Worm (Caenorhabditis elegans) whole organism, L4 larva: ENCODE data around the gene srw-73.
"Not testable (repeated sequence)": the region's sequence is repeated elsewhere in the genome, so short reads cannot be mapped to it uniquely, and the experiment has no call there.

Experiments
- F26F4.8 ChIP-seq: fragments of 200-800 bp; sonication (Bioruptor generic); conservative IDR thresholded peaks from 2 replicates; pipeline ENCODE4 v1.3.6; 2022; ENCODE audit warnings: missing genetic modification characterization, missing compliant biosample characterization
- F37D6.2 ChIP-seq: sonication (generic microtip); optimal IDR thresholded peaks from 2 replicates; lab custom pipeline; 2016; ENCODE audit warnings: mild to moderate bottlenecking, missing genetic modification characterization, missing compliant biosample characterization
- R02D3.7 ChIP-seq: fragments of 150-350 bp; sonication (generic microtip); optimal IDR thresholded peaks from 3 replicates; lab custom pipeline; 2014; ENCODE audit warnings: missing biosample characterization, missing genetic modification characterization
- T20F7.1 ChIP-seq: fragments of 200-800 bp; sonication (Bioruptor generic); optimal IDR thresholded peaks from 2 replicates; lab custom pipeline; 2018; ENCODE audit warnings: mild to moderate bottlenecking, missing genetic modification characterization, missing compliant biosample characterization
- T26A8.4 ChIP-seq: fragments of 200-800 bp; sonication (Bioruptor generic); IDR thresholded peaks from 2 replicates; pipeline ENCODE4 v1.3.6; 2022; ENCODE audit warnings: missing genetic modification characterization, missing compliant biosample characterization
- ceh-28 ChIP-seq: fragments of 150-350 bp; optimal IDR thresholded peaks from 2 replicates; lab custom pipeline; 2014; ENCODE audit warnings: missing biosample characterization, missing genetic modification reagents, missing genetic modification characterization
- ceh-32 ChIP-seq: sonication (generic microtip); optimal IDR thresholded peaks from 2 replicates; lab custom pipeline; 2016; ENCODE audit warnings: mild to moderate bottlenecking, missing genetic modification characterization, missing compliant biosample characterization; ENCODE audit not compliant: poor library complexity
- ceh-44 ChIP-seq: fragments of 200-800 bp; sonication (Bioruptor generic); IDR thresholded peaks from 2 replicates; pipeline ENCODE4 v1.3.6; 2022; ENCODE audit warnings: missing genetic modification reagents, missing genetic modification characterization, missing compliant biosample characterization
- ceh-62 ChIP-seq: sonication (generic microtip); optimal IDR thresholded peaks from 2 replicates; lab custom pipeline; 2017; ENCODE audit warnings: missing biosample characterization, missing genetic modification characterization
- daf-12 ChIP-seq: fragments of 150-350 bp; optimal IDR thresholded peaks from 2 replicates; lab custom pipeline; 2014; ENCODE audit warnings: missing biosample characterization, missing genetic modification reagents, missing genetic modification characterization
- daf-19 ChIP-seq: fragments of 200-800 bp; sonication (Bioruptor generic); conservative IDR thresholded peaks from 2 replicates; pipeline ENCODE4 v1.3.6; 2022; ENCODE audit warnings: missing genetic modification characterization, missing compliant biosample characterization
- daf-8 ChIP-seq: fragments of 200-800 bp; sonication (Bioruptor generic); IDR thresholded peaks from 2 replicates; pipeline ENCODE4 v1.3.6; 2022; ENCODE audit warnings: missing genetic modification characterization, missing compliant biosample characterization
- dmd-6 ChIP-seq: fragments of 200-800 bp; sonication (Bioruptor generic); IDR thresholded peaks from 2 replicates; pipeline ENCODE4 v1.3.6; 2022; ENCODE audit warnings: missing genetic modification reagents, missing genetic modification characterization, missing compliant biosample characterization
- dmd-9 ChIP-seq: fragments of 200-800 bp; sonication (Bioruptor generic); IDR thresholded peaks from 2 replicates; pipeline ENCODE4 v1.3.6; 2022; ENCODE audit warnings: missing genetic modification reagents, missing genetic modification characterization, missing compliant biosample characterization
- egl-43 ChIP-seq: fragments of 200-800 bp; sonication (Bioruptor generic); IDR thresholded peaks from 2 replicates; pipeline ENCODE4 v1.3.6; 2022; ENCODE audit warnings: missing genetic modification reagents, missing genetic modification characterization, missing compliant biosample characterization
- fkh-10 ChIP-seq: fragments of 150-350 bp; optimal IDR thresholded peaks from 2 replicates; lab custom pipeline; 2014; ENCODE audit warnings: missing biosample characterization, missing genetic modification reagents, missing genetic modification characterization
- gei-8 ChIP-seq: fragments of 200-800 bp; sonication (Bioruptor generic); optimal IDR thresholded peaks from 2 replicates; lab custom pipeline; 2018; ENCODE audit warnings: mild to moderate bottlenecking, missing genetic modification characterization, missing compliant biosample characterization
- hif-1 ChIP-seq, 2 experiments: sonication (generic microtip); optimal IDR thresholded peaks; 2 replicates each; lab custom pipeline; 2016 to 2017; ENCODE audit warnings: missing compliant biosample characterization in 2 of 2, missing genetic modification characterization in 2 of 2, missing genetic modification reagents in 2 of 2, missing genotype in 2 of 2, mild to moderate bottlenecking in 1 of 2
- lin-13 ChIP-seq: fragments of 150-350 bp; optimal IDR thresholded peaks from 2 replicates; lab custom pipeline; 2014; ENCODE audit warnings: missing biosample characterization, missing genetic modification reagents, missing genetic modification characterization
- lin-38 ChIP-seq: fragments of 200-800 bp; sonication (Bioruptor generic); IDR thresholded peaks from 2 replicates; pipeline ENCODE4 v1.3.6; 2022; ENCODE audit warnings: missing genetic modification reagents, missing genetic modification characterization, missing compliant biosample characterization
- madf-5 ChIP-seq, 2 experiments: fragments of 200-800 bp; sonication (Bioruptor generic); IDR thresholded peaks; 2 replicates each; pipeline ENCODE4 v1.3.6; 2022; ENCODE audit warnings: missing compliant biosample characterization in 2 of 2, missing genetic modification characterization in 2 of 2
- mdl-1 ChIP-seq, 2 experiments: fragments of 150-350 bp in 1 of 2; sonication (generic microtip) in 1 of 2; optimal IDR thresholded peaks; 2 replicates each; lab custom pipeline; 2014 to 2017; ENCODE audit warnings: missing biosample characterization in 2 of 2, missing genetic modification characterization in 2 of 2
- mdt-29 ChIP-seq: fragments of 200-800 bp; sonication (Bioruptor generic); IDR thresholded peaks from 2 replicates; pipeline ENCODE4 v1.3.6; 2022; ENCODE audit warnings: missing genetic modification reagents, missing genetic modification characterization, missing compliant biosample characterization
- mes-2 ChIP-seq: sonication (generic microtip); optimal IDR thresholded peaks from 2 replicates; lab custom pipeline; 2016; ENCODE audit warnings: missing genotype, mild to moderate bottlenecking, missing genetic modification characterization, missing compliant biosample characterization; ENCODE audit not compliant: poor library complexity, severe bottlenecking
- nhr-102 ChIP-seq: sonication (generic microtip); optimal IDR thresholded peaks from 2 replicates; lab custom pipeline; 2016; ENCODE audit warnings: mild to moderate bottlenecking, missing genetic modification characterization, moderate library complexity, missing compliant biosample characterization
- nhr-11 ChIP-seq: fragments of 150-350 bp; optimal IDR thresholded peaks from 2 replicates; lab custom pipeline; 2014; ENCODE audit warnings: missing biosample characterization, missing genetic modification characterization
- nhr-42 ChIP-seq: fragments of 200-800 bp; sonication (Bioruptor generic); IDR thresholded peaks from 2 replicates; pipeline ENCODE4 v1.3.6; 2022; ENCODE audit warnings: missing genetic modification characterization, missing compliant biosample characterization
- nhr-48 ChIP-seq: sonication (generic microtip); optimal IDR thresholded peaks from 2 replicates; lab custom pipeline; 2016; ENCODE audit warnings: mild to moderate bottlenecking, missing genetic modification characterization, missing compliant biosample characterization
- pha-4 ChIP-seq, 2 experiments: fragments of 150-350 bp in 1 of 2; fragments of 200-800 bp in 1 of 2; sonication (Bioruptor generic) in 1 of 2; IDR thresholded peaks in 1 of 2; optimal IDR thresholded peaks in 1 of 2; 2 replicates each; pipeline versions ENCODE4 v1.3.6 to Lab custom; 2014 to 2022; ENCODE audit warnings: missing genetic modification characterization in 2 of 2, missing genetic modification reagents in 2 of 2, missing biosample characterization in 1 of 2, missing compliant biosample characterization in 1 of 2
- php-3 ChIP-seq: fragments of 200-800 bp; sonication (Bioruptor generic); IDR thresholded peaks from 2 replicates; pipeline ENCODE4 v1.3.6; 2022; ENCODE audit warnings: missing genetic modification reagents, missing genetic modification characterization, missing compliant biosample characterization
- pqm-1 ChIP-seq: sonication (generic microtip); optimal IDR thresholded peaks from 2 replicates; lab custom pipeline; 2017; ENCODE audit warnings: missing biosample characterization, missing genetic modification characterization
- sdz-12 ChIP-seq: fragments of 200-800 bp; sonication (Bioruptor generic); optimal IDR thresholded peaks from 2 replicates; lab custom pipeline; 2018; ENCODE audit warnings: mild to moderate bottlenecking, missing genetic modification characterization, missing compliant biosample characterization
- snpc-1.2 ChIP-seq: fragments of 200-800 bp; sonication (Bioruptor generic); IDR thresholded peaks from 2 replicates; pipeline ENCODE4 v1.3.6; 2022; ENCODE audit warnings: missing genetic modification reagents, missing genetic modification characterization, missing compliant biosample characterization
- snpc-4 ChIP-seq: fragments of 150-350 bp; optimal IDR thresholded peaks from 2 replicates; lab custom pipeline; 2014; ENCODE audit warnings: missing biosample characterization, missing genetic modification characterization
- spr-1 ChIP-seq: sonication (generic microtip); optimal IDR thresholded peaks from 2 replicates; lab custom pipeline; 2016; ENCODE audit warnings: mild to moderate bottlenecking, missing genetic modification characterization, missing compliant biosample characterization
- unc-62 ChIP-seq, 3 experiments: fragments of 150-350 bp in 1 of 3; sonication (generic microtip); optimal IDR thresholded peaks in 2 of 3; peaks in 1 of 3; 1 replicate in 1 of 3; 2 replicates in 2 of 3; lab custom pipeline; 2014 to 2017; ENCODE audit warnings: missing biosample characterization in 3 of 3, missing genetic modification characterization in 3 of 3, missing genetic modification reagents in 3 of 3, missing genotype in 1 of 3
- zfp-2 ChIP-seq: sonication (generic microtip); optimal IDR thresholded peaks from 2 replicates; lab custom pipeline; 2016; ENCODE audit warnings: mild to moderate bottlenecking, missing genetic modification characterization, missing compliant biosample characterization
- zfp-3 ChIP-seq: fragments of 200-800 bp; sonication (Bioruptor generic); conservative IDR thresholded peaks from 2 replicates; pipeline ENCODE4 v1.3.6; 2022; ENCODE audit warnings: missing genetic modification reagents, missing genetic modification characterization, missing compliant biosample characterization
- zip-2 ChIP-seq: fragments of 150-350 bp; optimal IDR thresholded peaks from 2 replicates; lab custom pipeline; 2014; ENCODE audit warnings: missing biosample characterization, missing genetic modification characterization
- ztf-11 ChIP-seq: fragments of 150-350 bp; optimal IDR thresholded peaks from 2 replicates; lab custom pipeline; 2014; ENCODE audit warnings: missing biosample characterization, missing genetic modification characterization
- ztf-7 ChIP-seq: fragments of 150-350 bp; optimal IDR thresholded peaks from 2 replicates; lab custom pipeline; 2014; ENCODE audit warnings: missing biosample characterization, missing genetic modification characterization

srw-73 gene

DNA sequence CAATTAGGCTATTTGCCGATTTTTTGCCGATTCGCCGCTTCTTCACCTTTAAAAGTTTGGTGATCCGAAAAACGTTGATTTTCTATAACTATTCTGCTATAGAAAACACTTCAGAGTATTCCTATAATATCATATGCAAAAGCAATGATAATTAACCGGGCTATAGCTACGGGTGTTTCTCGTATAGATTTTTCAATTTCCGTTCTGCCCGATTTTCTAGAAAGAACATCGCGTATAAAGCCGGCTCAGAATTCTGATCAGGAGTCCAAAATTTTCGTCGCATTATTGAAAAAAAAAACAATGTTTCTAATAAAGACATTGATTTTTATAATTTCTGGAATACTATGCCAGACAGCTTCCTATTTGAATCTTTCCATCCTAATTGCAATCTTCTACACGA, 37.6 kb downstream of the srw-73 start, which contains the start of gene srbc-65:
Gene srbc-65 (plus strand): TSS at position 301 of the 400 bp plus-strand sequence.
- TF ChIP-seq zip-2 (tag; lab: Kevin White, UChicago) (no peak), pqm-1 (no peak), snpc-1.2 (GFP tag; lab: Robert Waterston, UW) (no peak), zfp-3 (GFP tag; lab: Robert Waterston, UW) (no peak), sdz-12 (GFP tag; lab: Kevin White, UChicago) (no peak), mes-2 (tag; lab: Kevin White, UChicago) (no peak), gei-8 (GFP tag; lab: Kevin White, UChicago) (no peak), ceh-62 (tag; lab: Kevin White, UChicago) (no peak), lin-13 (GFP tag; lab: Kevin White, UChicago) (no peak), nhr-102 (no peak), unc-62 (GFP tag; optimal IDR thresholded peaks at IDR 0.05 in 1 of 2; lab: Kevin White, UChicago) (no peak), unc-62 (tag; optimal IDR thresholded peaks at IDR 0.05; lab: Kevin White, UChicago) (no peak), snpc-4 (tag; lab: Kevin White, UChicago) (no peak), R02D3.7 (tag; lab: Kevin White, UChicago) (no peak), nhr-42 (GFP tag; lab: Robert Waterston, UW) (no peak), spr-1 (tag; lab: Kevin White, UChicago) (no peak), madf-5 (GFP tag; IDR thresholded peaks at IDR 0.05; lab: Robert Waterston, UW) (no peak), T20F7.1 (GFP tag; lab: Kevin White, UChicago) (no peak)

DNA sequence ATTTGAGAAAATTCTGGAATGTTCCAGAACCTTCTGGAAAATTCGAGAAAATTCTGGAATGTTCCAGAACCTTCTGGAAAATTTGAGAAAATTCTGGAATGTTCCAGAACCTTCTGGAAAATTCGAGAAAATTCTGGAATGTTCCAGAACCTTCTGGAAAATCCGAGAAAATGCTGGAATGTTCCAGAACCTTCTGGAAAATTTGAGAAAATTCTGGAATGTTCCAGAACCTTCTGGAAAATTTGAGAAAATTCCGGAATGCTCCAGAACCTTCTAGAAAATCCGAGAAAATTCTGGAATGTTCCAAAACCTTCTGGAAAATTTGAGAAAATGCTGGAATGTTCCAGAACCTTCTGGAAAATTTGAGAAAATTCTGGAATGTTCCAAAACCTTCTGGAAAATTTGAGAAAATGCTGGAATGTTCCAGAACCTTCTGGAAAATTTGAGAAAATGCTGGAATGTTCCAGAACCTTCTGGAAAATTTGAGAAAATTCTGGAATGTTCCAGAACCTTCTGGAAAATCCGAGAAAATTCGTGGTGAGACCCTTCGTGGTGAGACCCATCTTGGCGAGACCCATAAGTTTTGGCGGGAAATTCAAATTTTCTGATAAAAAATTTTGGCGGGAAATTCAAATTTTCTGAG, 40.2 kb downstream of the srw-73 start:
- TF ChIP-seq pha-4 (GFP tag; IDR thresholded peaks at IDR 0.05; lab: Robert Waterston, UW): 0 out of 2 replicates have a peak, but pooled peaks have one; percentile 19
- TF ChIP-seq pha-4 (tag; optimal IDR thresholded peaks at IDR 0.05; lab: Kevin White, UChicago): not testable (repeated sequence)

DNA sequence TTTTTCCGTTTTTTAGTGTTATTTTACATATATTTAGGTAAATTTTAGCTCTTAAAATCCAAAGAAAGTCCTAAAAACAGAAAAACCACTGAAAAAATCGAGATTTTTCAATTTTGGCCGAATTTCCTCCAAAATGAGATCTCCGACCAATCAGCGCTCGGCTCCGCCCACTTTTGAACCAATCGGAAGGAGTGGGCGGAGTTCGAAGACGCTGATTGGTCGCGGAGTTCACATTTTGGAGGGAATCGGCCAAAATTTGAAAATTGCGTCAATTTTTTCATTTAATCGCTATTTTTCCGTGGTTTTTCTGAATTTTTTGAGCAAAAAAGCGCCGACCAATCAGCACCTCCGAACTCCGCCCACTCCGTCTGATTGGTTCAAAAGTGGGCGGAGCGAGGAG, 47.7 kb downstream of the srw-73 start:
- TF ChIP-seq lin-38 (GFP tag; lab: Robert Waterston, UW) (0 out of 2 replicates have a peak, but pooled peaks have one; percentile 19), dmd-6 (no peak)

DNA sequence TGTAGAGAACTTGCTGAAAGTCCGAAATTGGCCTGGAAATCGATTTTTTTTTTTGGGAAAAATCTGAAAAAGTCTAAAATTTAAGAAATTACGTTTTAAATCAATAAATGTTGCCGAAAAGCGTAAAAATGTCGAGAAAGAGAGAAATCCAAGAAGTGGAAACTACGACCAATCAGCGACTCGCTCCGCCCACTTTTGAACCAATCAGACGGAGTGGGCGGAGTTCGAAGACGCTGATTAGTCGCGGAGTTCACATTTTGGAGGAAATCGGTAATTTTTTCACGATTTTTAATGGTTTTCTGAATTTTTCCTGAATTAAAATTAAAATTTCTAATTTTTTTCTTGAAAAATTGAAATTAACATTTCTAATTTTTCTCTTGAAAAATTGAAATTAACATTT, 48.7 kb downstream of the srw-73 start:
- TF ChIP-seq ceh-44 (GFP tag; lab: Robert Waterston, UW) (no peak), F26F4.8 (GFP tag; lab: Robert Waterston, UW) (no peak), daf-19 (GFP tag; lab: Robert Waterston, UW) (no peak), daf-12 (tag; lab: Kevin White, UChicago) (no peak)
- TF ChIP-seq, all 104 proteins: peak for 0

DNA sequence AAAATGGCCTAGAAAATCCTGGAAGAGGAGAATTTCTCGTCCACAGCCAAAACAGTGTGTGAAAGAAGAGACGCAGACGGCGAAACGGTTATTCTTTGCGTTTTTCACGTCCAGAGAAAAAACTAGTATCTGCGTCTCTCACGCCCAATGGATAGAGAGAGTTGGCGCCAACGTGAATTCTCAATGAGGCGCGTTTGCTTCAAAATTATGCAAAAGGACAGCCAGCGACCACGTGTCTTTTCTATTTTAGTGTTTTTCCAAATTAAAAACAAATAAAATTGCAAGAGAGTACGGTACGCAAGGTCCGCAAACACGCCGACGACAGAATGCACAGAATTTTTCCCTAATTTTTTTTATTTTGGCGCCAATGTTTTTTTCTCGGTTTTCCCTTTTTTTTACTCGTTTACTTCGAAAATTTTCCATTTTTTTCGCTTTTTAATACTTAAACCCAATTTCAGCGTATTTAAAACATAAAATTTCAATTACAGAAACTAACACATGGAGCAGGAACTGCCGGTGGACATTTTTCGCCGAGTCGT, 50.4 kb downstream of the srw-73 start, which contains the start of gene Y32B12B.2:
Gene Y32B12B.2 (plus strand): TSS at position 489 of the 539 bp plus-strand sequence.
- no peak for TF ChIP-seq mdt-29 (GFP tag; lab: Robert Waterston, UW)
- no peak for TF ChIP-seq F37D6.2 (tag; lab: Kevin White, UChicago)
- TF ChIP-seq dmd-6: peak; percentile 46
- no peak for TF ChIP-seq egl-43 (GFP tag; lab: Robert Waterston, UW)
- TF ChIP-seq T20F7.1 (GFP tag; lab: Kevin White, UChicago): no peak
- no peak for TF ChIP-seq ztf-7 (tag; lab: Kevin White, UChicago)
- no peak for TF ChIP-seq zfp-3 (GFP tag; lab: Robert Waterston, UW)
- no peak for TF ChIP-seq ztf-11 (tag; lab: Kevin White, UChicago)
- no peak for TF ChIP-seq dmd-9 (GFP tag; lab: Robert Waterston, UW)
- no peak for TF ChIP-seq ceh-28 (tag; lab: Kevin White, UChicago)
- no peak for TF ChIP-seq nhr-48
- TF ChIP-seq hif-1 (tag; optimal IDR thresholded peaks at IDR 0.05; lab: Kevin White, UChicago): no peak
- peak; percentile 75 for TF ChIP-seq mes-2 (tag; lab: Kevin White, UChicago)
- peak; percentile 12; the same call in 1 of the 2 replicates for TF ChIP-seq php-3 (GFP tag; lab: Robert Waterston, UW)
- TF ChIP-seq daf-8 (GFP tag; lab: Robert Waterston, UW): no peak
- no peak for TF ChIP-seq zfp-2
- no peak for TF ChIP-seq nhr-11
- TF ChIP-seq ceh-32 (tag; lab: Kevin White, UChicago): no peak
- 0 out of 2 replicates have a peak, but pooled peaks have one; percentile 23 for TF ChIP-seq T26A8.4
- no peak for TF ChIP-seq fkh-10 (GFP tag; lab: Kevin White, UChicago)
- peak in 1 of 2 experiments; percentile 10 for TF ChIP-seq mdl-1 (tag; optimal IDR thresholded peaks at IDR 0.05; lab: Kevin White, UChicago)
